Worm (Caenorhabditis elegans) whole organism, early embryonic: ENCODE measurements around the gene ubc-26.

Source experiments
- B0310.2 ChIP-seq: sonication (generic microtip); optimal IDR thresholded peaks from 2 replicates; lab custom pipeline; 2016; ENCODE audit warnings: mild to moderate bottlenecking, missing genetic modification characterization, missing compliant biosample characterization
- F13C5.2 ChIP-seq: sonication (generic microtip); optimal IDR thresholded peaks from 2 replicates; lab custom pipeline; 2017; ENCODE audit warnings: mild to moderate bottlenecking, missing genetic modification characterization, inconsistent platforms, missing compliant biosample characterization
- aly-1 ChIP-seq: sonication (generic microtip); optimal IDR thresholded peaks from 2 replicates; lab custom pipeline; 2016; ENCODE audit warnings: missing genetic modification characterization, missing compliant biosample characterization
- ama-1 ChIP-seq: fragments of 150-350 bp; optimal IDR thresholded peaks from 2 replicates; lab custom pipeline; 2014
- ceh-13 ChIP-seq: fragments of 200-800 bp; sonication (Bioruptor generic); optimal IDR thresholded peaks from 2 replicates; lab custom pipeline; 2018; ENCODE audit warnings: mild to moderate bottlenecking, missing genetic modification characterization, missing compliant biosample characterization
- ceh-36 ChIP-seq: sonication (generic microtip); optimal IDR thresholded peaks from 2 replicates; lab custom pipeline; 2016; ENCODE audit warnings: missing genetic modification characterization, inconsistent platforms, missing compliant biosample characterization
- ets-7 ChIP-seq: sonication (generic microtip); optimal IDR thresholded peaks from 2 replicates; lab custom pipeline; 2016; ENCODE audit warnings: missing genotype, missing genetic modification characterization, missing compliant biosample characterization
- flt-1 ChIP-seq: fragments of 200-800 bp; sonication (Bioruptor generic); IDR thresholded peaks from 2 replicates; pipeline ENCODE4 v1.3.6; 2022; ENCODE audit warnings: missing genetic modification characterization, missing compliant biosample characterization
- hmbx-1 ChIP-seq: sonication (generic microtip); optimal IDR thresholded peaks from 2 replicates; lab custom pipeline; 2016; ENCODE audit warnings: mild to moderate bottlenecking, missing genetic modification characterization, missing compliant biosample characterization
- hmg-4 ChIP-seq: fragments of 200-800 bp; sonication (Bioruptor generic); optimal IDR thresholded peaks from 2 replicates; lab custom pipeline; 2018; ENCODE audit warnings: mild to moderate bottlenecking, missing genetic modification characterization, missing compliant biosample characterization
- hnd-1 ChIP-seq: sonication (generic microtip); optimal IDR thresholded peaks from 2 replicates; lab custom pipeline; 2016; ENCODE audit warnings: missing genetic modification characterization, missing compliant biosample characterization
- pes-1 ChIP-seq: fragments of 200-800 bp; sonication (Bioruptor generic); IDR thresholded peaks from 2 replicates; pipeline ENCODE4 v1.3.6; 2022; ENCODE audit warnings: missing genetic modification reagents, missing genetic modification characterization, missing compliant biosample characterization
- scrt-1 ChIP-seq: fragments of 200-800 bp; sonication (Bioruptor generic); IDR thresholded peaks from 2 replicates; pipeline ENCODE4 v1.3.6; 2022; ENCODE audit warnings: missing genetic modification characterization, missing compliant biosample characterization
- sea-1 ChIP-seq: fragments of 200-800 bp; sonication (Bioruptor generic); conservative IDR thresholded peaks from 2 replicates; pipeline ENCODE4 v1.3.6; 2022; ENCODE audit warnings: missing genetic modification characterization, missing compliant biosample characterization
- tbx-11 ChIP-seq: fragments of 200-800 bp; sonication (Bioruptor generic); IDR thresholded peaks from 2 replicates; pipeline ENCODE4 v1.3.6; 2022; ENCODE audit warnings: missing genetic modification characterization, missing compliant biosample characterization
- tbx-37 ChIP-seq: fragments of 200-800 bp; sonication (Bioruptor generic); conservative IDR thresholded peaks from 2 replicates; pipeline ENCODE4 v1.3.6; 2022; ENCODE audit warnings: missing genetic modification reagents, missing genetic modification characterization, missing compliant biosample characterization
- tra-4 ChIP-seq: sonication (generic microtip); optimal IDR thresholded peaks from 2 replicates; lab custom pipeline; 2017; ENCODE audit warnings: missing genetic modification characterization, missing compliant biosample characterization

The ubc-26 gene

ce11 chrII:2900248-2900647, at the start of gene ubc-26:
Gene ubc-26, minus strand, starts transcription at chrII:2900348.
- TF ChIP-seq aly-1 (no peak), hnd-1 (tag; lab: Kevin White, UChicago) (no peak), ets-7 (tag; lab: Kevin White, UChicago) (no peak), ceh-36 (tag; lab: Kevin White, UChicago) (no peak), hmg-4 (no peak), hmbx-1 (no peak), tbx-37 (GFP tag; lab: Robert Waterston, UW) (no peak), B0310.2 (tag; lab: Kevin White, UChicago) (no peak), ceh-13 (GFP tag; lab: Kevin White, UChicago) (no peak), scrt-1 (GFP tag; lab: Robert Waterston, UW) (no peak), tbx-11 (GFP tag; lab: Robert Waterston, UW) (no peak)

- TF ChIP-seq hmbx-1 (no peak), hmg-4 (no peak), pes-1 (GFP tag; lab: Robert Waterston, UW) (no peak), ceh-36 (tag; lab: Kevin White, UChicago) (no peak), tbx-37 (GFP tag; lab: Robert Waterston, UW) (no peak), sea-1 (no peak), tra-4 (tag; lab: Kevin White, UChicago) (no peak)
Measured at ce11 chrII:2948614-2949013, 48.5 kb upstream of the ubc-26 start.

- TF ChIP-seq B0310.2 (tag; lab: Kevin White, UChicago), result no peak
- TF ChIP-seq hnd-1 (tag; lab: Kevin White, UChicago), result no peak
- TF ChIP-seq ceh-13 (GFP tag; lab: Kevin White, UChicago), result no peak
- no peak for TF ChIP-seq tra-4 (tag; lab: Kevin White, UChicago)
- TF ChIP-seq ets-7 (tag; lab: Kevin White, UChicago), result no peak
- TF ChIP-seq scrt-1 (GFP tag; lab: Robert Waterston, UW), result no peak
- no peak for TF ChIP-seq F13C5.2 (tag; lab: Kevin White, UChicago)
- no peak for TF ChIP-seq pes-1 (GFP tag; lab: Robert Waterston, UW)
Measured at ce11 chrII:2946438-2946837, 46.3 kb upstream of the ubc-26 start, which contains the start of gene srw-79. Gene srw-79, plus strand, starts transcription at chrII:2946738.

ce11 chrII:2943966-2944365, 43.8 kb upstream of the ubc-26 start, which contains the start of the genes irld-50 and irld-49:
Gene irld-50, minus strand, starts transcription at chrII:2944066.
Gene irld-49, plus strand, starts transcription at chrII:2944176.
- TF ChIP-seq sea-1 (no peak), flt-1 (no peak), ama-1 (no peak), hmbx-1 (no peak), tbx-11 (GFP tag; lab: Robert Waterston, UW) (no peak), B0310.2 (tag; lab: Kevin White, UChicago) (no peak), hmg-4 (no peak), pes-1 (GFP tag; lab: Robert Waterston, UW) (no peak), scrt-1 (GFP tag; lab: Robert Waterston, UW) (no peak), tra-4 (tag; lab: Kevin White, UChicago) (no peak), aly-1 (no peak)

ce11 chrII:2940747-2941146, 40.6 kb upstream of the ubc-26 start, which contains the start of gene irld-66:
Gene irld-66, minus strand, starts transcription at chrII:2940847.
- no peak for TF ChIP-seq tbx-11 (GFP tag; lab: Robert Waterston, UW)
- no peak for TF ChIP-seq ceh-36 (tag; lab: Kevin White, UChicago)
- no peak for TF ChIP-seq ets-7 (tag; lab: Kevin White, UChicago)
- no peak for TF ChIP-seq ceh-13 (GFP tag; lab: Kevin White, UChicago)
- TF ChIP-seq ama-1, result no peak
- no peak for TF ChIP-seq flt-1
- TF ChIP-seq aly-1, result no peak
- no peak for TF ChIP-seq scrt-1 (GFP tag; lab: Robert Waterston, UW)
- TF ChIP-seq F13C5.2 (tag; lab: Kevin White, UChicago), result no peak
- no peak for TF ChIP-seq hnd-1 (tag; lab: Kevin White, UChicago)
- no peak for TF ChIP-seq sea-1
- TF ChIP-seq tra-4 (tag; lab: Kevin White, UChicago), result no peak
- no peak for TF ChIP-seq hmg-4
- TF ChIP-seq B0310.2 (tag; lab: Kevin White, UChicago), result no peak
- no peak for TF ChIP-seq tbx-37 (GFP tag; lab: Robert Waterston, UW)
- no peak for TF ChIP-seq pes-1 (GFP tag; lab: Robert Waterston, UW)

ce11 chrII:2939681-2940080, 39.5 kb upstream of the ubc-26 start:
- TF ChIP-seq ceh-36 (tag; lab: Kevin White, UChicago), result peak; percentile 52
- TF ChIP-seq F13C5.2 (tag; lab: Kevin White, UChicago), result no peak

ce11 chrII:2937852-2938251, 37.7 kb upstream of the ubc-26 start, which contains the start of gene irld-65:
Gene irld-65, minus strand, starts transcription at chrII:2937952.
- TF ChIP-seq tbx-37 (GFP tag; lab: Robert Waterston, UW) (no peak), F13C5.2 (tag; lab: Kevin White, UChicago) (no peak), B0310.2 (tag; lab: Kevin White, UChicago) (no peak), pes-1 (GFP tag; lab: Robert Waterston, UW) (no peak)

- TF ChIP-seq sea-1, result no peak
- no peak for TF ChIP-seq hmg-4
- TF ChIP-seq ceh-13 (GFP tag; lab: Kevin White, UChicago), result no peak
- TF ChIP-seq aly-1, result no peak
- TF ChIP-seq ama-1, result no peak
Measured at ce11 chrII:2934354-2934753, 34.2 kb upstream of the ubc-26 start, which contains the start of gene irld-67. Gene irld-67, minus strand, starts transcription at chrII:2934454.

ce11 chrII:2931564-2931963, 31.4 kb upstream of the ubc-26 start:
- TF ChIP-seq B0310.2 (tag; lab: Kevin White, UChicago) (no peak), tbx-11 (GFP tag; lab: Robert Waterston, UW) (no peak), F13C5.2 (tag; lab: Kevin White, UChicago) (no peak), hmbx-1 (no peak), flt-1 (no peak), tra-4 (tag; lab: Kevin White, UChicago) (no peak), pes-1 (GFP tag; lab: Robert Waterston, UW) (no peak), aly-1 (no peak), scrt-1 (GFP tag; lab: Robert Waterston, UW) (no peak), sea-1 (no peak)
